Worm (Caenorhabditis elegans) whole organism, L4/young adult: ENCODE measurements around the gene efhd-1.

Experiments used
- W03F9.2 ChIP-seq: fragments of 150-350 bp; optimal IDR thresholded peaks from 2 replicates; lab custom pipeline; 2014; ENCODE audit warnings: missing biosample characterization, missing genetic modification characterization
- dao-5 ChIP-seq: sonication (generic microtip); optimal IDR thresholded peaks from 2 replicates; lab custom pipeline; 2016; ENCODE audit warnings: missing genotype, missing genetic modification characterization, moderate library complexity, missing compliant biosample characterization
- him-1 ChIP-seq: sonication (generic microtip); optimal IDR thresholded peaks from 2 replicates; lab custom pipeline; 2016; ENCODE audit warnings: missing genotype, missing genetic modification reagents, missing genetic modification characterization, missing compliant biosample characterization

- TF ChIP-seq W03F9.2 (tag; lab: Kevin White, UChicago), result no peak
- no peak for TF ChIP-seq dao-5 (tag; lab: Kevin White, UChicago)
- TF ChIP-seq him-1 (tag; lab: Kevin White, UChicago), result no peak
Observed at ce11 chrII:14214109-14214508, 35.5 kb downstream of the efhd-1 start, which contains the start of gene Y48B6A.10.
